Worm (Caenorhabditis elegans): ENCODE results near the gene sucl-1.

sucl-1 gene

ce11 chrX:14773238-14773637 is 19.4 kb downstream of the sucl-1 start, which contains the start of gene unc-3:
Gene unc-3 (plus strand): TSS chrX:14773538.
- no peak for TF ChIP-seq lin-11 (tag; optimal IDR thresholded peaks at IDR 0.05)
- TF ChIP-seq ZK546.5 (tag; optimal IDR thresholded peaks at IDR 0.05) = no peak
- no peak for TF ChIP-seq unc-62 (GFP tag; optimal IDR thresholded peaks at IDR 0.05)
- no peak for TF ChIP-seq ztf-4 (tag; optimal IDR thresholded peaks at IDR 0.05)
- no peak for TF ChIP-seq F13H6.1 (tag; optimal IDR thresholded peaks at IDR 0.05)
- TF ChIP-seq nhr-6 (tag; optimal IDR thresholded peaks at IDR 0.05) = no peak
- no peak for TF ChIP-seq nhr-12 (tag; optimal IDR thresholded peaks at IDR 0.05)
- TF ChIP-seq nhr-237 (tag; optimal IDR thresholded peaks at IDR 0.05) = no peak
- TF ChIP-seq sma-3 (GFP tag; optimal IDR thresholded peaks at IDR 0.05) = no peak
- TF ChIP-seq nhr-21 (tag; optimal IDR thresholded peaks at IDR 0.05) = no peak
- no peak for TF ChIP-seq snpc-4 (tag; optimal IDR thresholded peaks at IDR 0.05)
- no peak for TF ChIP-seq egl-27 (tag; optimal IDR thresholded peaks at IDR 0.05)
- no peak for TF ChIP-seq ztf-11 (tag; optimal IDR thresholded peaks at IDR 0.05)
- TF ChIP-seq mdl-1 (tag; optimal IDR thresholded peaks at IDR 0.05) = no peak
- TF ChIP-seq fos-1 (tag; optimal IDR thresholded peaks at IDR 0.05) = no peak
- no peak for TF ChIP-seq ztf-1 (GFP tag; conservative IDR thresholded peaks at IDR 0.05)
- no peak for TF ChIP-seq lsy-2 (tag; optimal IDR thresholded peaks at IDR 0.05)

DNA sequence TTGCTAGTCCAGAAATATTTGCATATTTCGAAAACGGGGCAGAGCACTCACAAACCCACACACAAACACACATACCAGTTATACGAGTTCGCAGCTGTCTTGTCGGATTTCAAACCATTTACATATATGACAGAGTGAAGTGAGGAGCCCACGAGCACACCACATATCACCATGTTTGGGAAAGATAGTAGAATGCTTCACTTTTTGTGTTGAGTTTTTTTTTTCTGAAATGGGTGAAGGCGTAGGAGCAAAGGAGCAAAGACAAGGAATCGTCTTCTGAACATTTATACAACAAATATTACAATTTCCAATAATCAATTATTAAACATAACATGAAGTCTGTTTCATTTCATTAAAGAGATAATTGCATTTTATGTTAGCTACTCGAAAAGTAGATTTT is 21.4 kb downstream of the sucl-1 start:
- no peak for TF ChIP-seq lin-13 (GFP tag; optimal IDR thresholded peaks at IDR 0.05)
- no peak for TF ChIP-seq ceh-16 (tag; optimal IDR thresholded peaks at IDR 0.05)
- no peak for TF ChIP-seq alr-1 (tag; optimal IDR thresholded peaks at IDR 0.05)
- no peak for TF ChIP-seq sma-3 (GFP tag; optimal IDR thresholded peaks at IDR 0.05)
- no peak for TF ChIP-seq C34F6.9 (tag; optimal IDR thresholded peaks at IDR 0.05)
- TF ChIP-seq nhr-237 (tag; optimal IDR thresholded peaks at IDR 0.05) = no peak
- TF ChIP-seq lsy-2 (tag; optimal IDR thresholded peaks at IDR 0.05) = no peak

DNA sequence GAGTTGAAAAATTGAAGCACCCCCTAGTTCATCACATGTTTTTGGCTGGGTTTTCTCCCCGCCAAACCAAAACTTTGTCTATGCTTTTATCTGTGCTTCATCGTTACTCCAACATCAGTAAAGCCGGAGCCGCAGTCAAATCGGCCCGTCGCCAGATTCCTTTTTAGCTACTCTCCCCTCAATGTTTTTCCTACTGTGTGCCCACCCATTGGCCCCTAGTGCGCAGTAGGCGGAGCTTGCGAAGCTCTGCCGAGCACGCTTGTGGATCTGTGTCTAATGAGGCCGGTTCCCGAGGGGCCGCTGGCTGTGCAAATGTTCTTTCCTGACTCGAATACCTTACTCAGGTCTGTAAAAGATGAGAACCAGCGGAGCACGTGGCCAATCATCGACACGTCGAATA is 22.5 kb downstream of the sucl-1 start:
- no peak for TF ChIP-seq ztf-11 (tag; optimal IDR thresholded peaks at IDR 0.05)
- peak in 1 of 2 experiments; percentile 41 for TF ChIP-seq lsy-2 (tag; optimal IDR thresholded peaks at IDR 0.05)
- no peak for TF ChIP-seq unc-62 (GFP tag; optimal IDR thresholded peaks at IDR 0.05)

- TF ChIP-seq nhr-237 (tag; optimal IDR thresholded peaks at IDR 0.05) (no peak), dmd-4 (tag; optimal IDR thresholded peaks at IDR 0.05) (no peak), nhr-25 (tag; optimal IDR thresholded peaks at IDR 0.05) (no peak), Y55F3AM.14 (GFP tag; optimal IDR thresholded peaks at IDR 0.05) (no peak), sem-4 (tag; optimal IDR thresholded peaks at IDR 0.05) (no peak), mdl-1 (tag; optimal IDR thresholded peaks at IDR 0.05) (no peak), ceh-82 (tag; optimal IDR thresholded peaks at IDR 0.05) (no peak), lsy-2 (tag; optimal IDR thresholded peaks at IDR 0.05) (no peak), elt-3 (tag; optimal IDR thresholded peaks at IDR 0.05) (no peak)
Observed at ce11 chrX:14778112-14778511, 24.3 kb downstream of the sucl-1 start.

ce11 chrX:14780176-14780575 is 26.4 kb downstream of the sucl-1 start:
- TF ChIP-seq sma-9 (GFP tag; optimal IDR thresholded peaks at IDR 0.05) (peak; percentile 83), sma-9 (tag; optimal IDR thresholded peaks at IDR 0.05) (no peak), unc-39 (tag; optimal IDR thresholded peaks at IDR 0.05) (no peak), nhr-21 (tag; optimal IDR thresholded peaks at IDR 0.05) (peak; percentile 43), dmd-4 (tag; optimal IDR thresholded peaks at IDR 0.05) (no peak), mab-5 (tag; optimal IDR thresholded peaks at IDR 0.05) (peak; percentile 27), mdl-1 (tag; optimal IDR thresholded peaks at IDR 0.05) (peak in 1 of 2 experiments; percentile 29), ZK546.5 (tag; optimal IDR thresholded peaks at IDR 0.05) (no peak), sma-3 (GFP tag; optimal IDR thresholded peaks at IDR 0.05) (peak; percentile 67)

DNA sequence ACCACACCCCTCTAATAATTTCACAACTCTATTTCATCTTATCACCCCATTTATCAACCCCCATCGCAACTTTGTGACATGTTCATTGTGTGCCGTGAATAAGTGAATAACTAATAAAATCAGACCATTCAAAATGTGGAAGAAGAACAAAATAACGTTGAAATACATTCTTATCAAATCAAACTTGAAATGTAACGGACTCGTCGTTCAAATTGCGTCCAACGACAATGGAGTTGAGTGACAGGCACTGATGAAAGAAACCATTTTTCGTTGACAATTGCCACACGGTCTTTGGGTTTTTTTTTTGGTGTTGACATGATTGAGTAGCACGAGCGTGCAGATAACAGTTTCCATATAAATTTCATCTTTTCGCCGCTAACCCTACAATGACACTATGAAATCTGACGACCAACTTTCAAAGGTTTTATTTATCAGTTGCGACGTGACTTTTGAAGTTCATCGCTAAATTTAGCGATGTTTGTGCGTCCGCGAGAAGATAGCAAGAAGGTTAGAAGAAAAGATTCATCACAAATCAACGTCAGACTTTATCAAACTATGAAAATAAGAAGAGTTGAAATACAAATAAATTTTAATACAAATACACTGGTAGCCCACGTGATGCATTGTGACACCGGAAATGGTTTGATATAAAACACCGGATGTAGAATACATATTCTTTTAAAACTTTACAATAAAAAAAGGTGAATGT is 29.8 kb downstream of the sucl-1 start:
- TF ChIP-seq aly-2 (tag; optimal IDR thresholded peaks at IDR 0.05) (no peak), peb-1 (tag; optimal IDR thresholded peaks at IDR 0.05) (no peak), alr-1 (tag; optimal IDR thresholded peaks at IDR 0.05) (no peak), unc-55 (GFP tag; optimal IDR thresholded peaks at IDR 0.05) (no peak), ama-1 (optimal IDR thresholded peaks at IDR 0.05) (no peak), sma-9 (GFP tag; optimal IDR thresholded peaks at IDR 0.05) (peak; percentile 72), sma-9 (tag; optimal IDR thresholded peaks at IDR 0.05) (no peak), ceh-82 (tag; optimal IDR thresholded peaks at IDR 0.05) (no peak), sem-4 (tag; optimal IDR thresholded peaks at IDR 0.05) (no peak), mdl-1 (tag; optimal IDR thresholded peaks at IDR 0.05) (peak in 1 of 2 experiments; percentile 47), sma-3 (GFP tag; optimal IDR thresholded peaks at IDR 0.05) (peak; percentile 57), lin-11 (tag; optimal IDR thresholded peaks at IDR 0.05) (no peak), zag-1 (tag; optimal IDR thresholded peaks at IDR 0.05) (no peak), crh-2 (tag; optimal IDR thresholded peaks at IDR 0.05) (peak; percentile 40), dmd-4 (tag; optimal IDR thresholded peaks at IDR 0.05) (no peak), nhr-21 (tag; optimal IDR thresholded peaks at IDR 0.05) (peak; percentile 42), nhr-129 (tag; optimal IDR thresholded peaks at IDR 0.05) (peak; percentile 20), fos-1 (tag; optimal IDR thresholded peaks at IDR 0.05) (peak; percentile 89)
